Fruit fly (Drosophila melanogaster) whole organism, embryonic: Measurements from ENCODE around the gene CG17549.

Experiments
- Ada2b ChIP-seq: fragments of 200-800 bp; sonication (Bioruptor generic); IDR thresholded peaks from 2 replicates; pipeline ENCODE4 v1.3.6; 2022; ENCODE audit warnings: missing biosample characterization, missing genetic modification characterization
- C15 ChIP-seq: fragments of 200-800 bp; sonication (Bioruptor generic); IDR thresholded peaks from 3 replicates; pipeline ENCODE4 v1.3.6; 2022; ENCODE audit warnings: missing biosample characterization, missing genetic modification characterization
- CG10267 ChIP-seq: fragments of 200-800 bp; sonication (Bioruptor generic); optimal IDR thresholded peaks from 2 replicates; lab custom pipeline; 2018; ENCODE audit warnings: missing biosample characterization, mild to moderate bottlenecking, missing genetic modification characterization, moderate library complexity
- CG10565 ChIP-seq: fragments of 200-800 bp; sonication (Bioruptor generic); optimal IDR thresholded peaks from 3 replicates; lab custom pipeline; 2016; ENCODE audit warnings: missing biosample characterization, mild to moderate bottlenecking, missing genetic modification characterization
- CG11247 ChIP-seq: fragments of 200-800 bp; sonication (Bioruptor generic); IDR thresholded peaks from 2 replicates; pipeline ENCODE4 v1.3.6; 2022; ENCODE audit warnings: missing biosample characterization, missing genetic modification characterization
- CG11696 ChIP-seq: fragments of 200-800 bp; sonication (Bioruptor generic); IDR thresholded peaks from 2 replicates; pipeline ENCODE4 v1.3.6; 2022; ENCODE audit warnings: missing biosample characterization, missing genetic modification characterization
- CG12299 ChIP-seq: fragments of 200-800 bp; sonication (Bioruptor generic); optimal IDR thresholded peaks from 2 replicates; lab custom pipeline; 2018; ENCODE audit warnings: missing biosample characterization, mild to moderate bottlenecking, missing genetic modification characterization
- CG13775 ChIP-seq: fragments of 200-800 bp; sonication (Bioruptor generic); optimal IDR thresholded peaks from 3 replicates; lab custom pipeline; 2017; ENCODE audit warnings: missing biosample characterization, mild to moderate bottlenecking, missing genetic modification characterization
- CG15601 ChIP-seq: fragments of 200-800 bp; sonication (Bioruptor generic); optimal IDR thresholded peaks from 3 replicates; lab custom pipeline; 2019; ENCODE audit warnings: missing biosample characterization, mild to moderate bottlenecking, missing genetic modification characterization, moderate library complexity
- CG1603 ChIP-seq: fragments of 200-800 bp; sonication (Bioruptor generic); optimal IDR thresholded peaks from 2 replicates; lab custom pipeline; 2019; ENCODE audit warnings: missing biosample characterization, mild to moderate bottlenecking, missing genetic modification characterization, moderate library complexity
- CG18262 ChIP-seq: fragments of 200-800 bp; optimal IDR thresholded peaks from 3 replicates; lab custom pipeline; 2019; ENCODE audit warnings: missing biosample characterization, mild to moderate bottlenecking, missing genetic modification characterization, moderate library complexity
- CG2120 ChIP-seq: fragments of 200-800 bp; sonication (Bioruptor generic); optimal IDR thresholded peaks from 3 replicates; lab custom pipeline; 2016; ENCODE audit warnings: missing biosample characterization, missing genetic modification characterization
- CG30020 ChIP-seq: fragments of 200-800 bp; optimal IDR thresholded peaks from 2 replicates; lab custom pipeline; 2019; ENCODE audit warnings: missing biosample characterization, mild to moderate bottlenecking, missing genetic modification characterization, moderate library complexity
- CG31388 ChIP-seq: fragments of 200-800 bp; sonication (Bioruptor generic); optimal IDR thresholded peaks from 2 replicates; lab custom pipeline; 2016; ENCODE audit warnings: missing biosample characterization, missing genetic modification characterization
- CG3407 ChIP-seq: fragments of 200-800 bp; sonication (Bioruptor generic); optimal IDR thresholded peaks from 2 replicates; lab custom pipeline; 2018; ENCODE audit warnings: missing biosample characterization, mild to moderate bottlenecking, missing genetic modification characterization
- CG6254 ChIP-seq: fragments of 200-800 bp; sonication (Bioruptor generic); optimal IDR thresholded peaks from 3 replicates; lab custom pipeline; 2017; ENCODE audit warnings: mild to moderate bottlenecking, missing biosample characterization, missing genetic modification reagents, missing genetic modification characterization
- CG6689 ChIP-seq: fragments of 200-800 bp; sonication (Bioruptor generic); IDR thresholded peaks from 2 replicates; pipeline ENCODE4 v1.3.6; 2022; ENCODE audit warnings: missing biosample characterization, missing genetic modification characterization
- CG6813 ChIP-seq: fragments of 200-800 bp; sonication (Bioruptor generic); optimal IDR thresholded peaks from 2 replicates; lab custom pipeline; 2017; ENCODE audit warnings: missing biosample characterization, missing genetic modification characterization, mild to moderate bottlenecking, moderate library complexity, missing genetic modification reagents
- CG7357 ChIP-seq: fragments of 200-800 bp; sonication (Bioruptor generic); IDR thresholded peaks from 3 replicates; pipeline ENCODE4 v1.3.6; 2022; ENCODE audit warnings: missing biosample characterization, missing genetic modification characterization
- CG7786 ChIP-seq: fragments of 200-800 bp; sonication (Bioruptor generic); optimal IDR thresholded peaks from 2 replicates; lab custom pipeline; 2016; ENCODE audit warnings: missing biosample characterization, missing genetic modification characterization
- CG8388 ChIP-seq: fragments of 200-800 bp; sonication (Bioruptor generic); optimal IDR thresholded peaks from 2 replicates; lab custom pipeline; 2019; ENCODE audit warnings: missing biosample characterization, mild to moderate bottlenecking, missing genetic modification characterization, moderate library complexity
- CG9727 ChIP-seq: fragments of 200-800 bp; sonication (Bioruptor generic); optimal IDR thresholded peaks from 3 replicates; lab custom pipeline; 2017; ENCODE audit warnings: missing biosample characterization, mild to moderate bottlenecking, missing genetic modification characterization
- CG9817 ChIP-seq: fragments of 200-800 bp; sonication (Bioruptor generic); optimal IDR thresholded peaks from 2 replicates; lab custom pipeline; 2018; ENCODE audit warnings: missing biosample characterization, mild to moderate bottlenecking, missing genetic modification characterization, moderate library complexity
- HHEX ChIP-seq: fragments of 200-800 bp; sonication (Bioruptor generic); optimal IDR thresholded peaks from 3 replicates; lab custom pipeline; 2017; ENCODE audit warnings: missing biosample characterization, mild to moderate bottlenecking, missing genetic modification characterization, missing genetic modification reagents
- Hr78 ChIP-seq, 2 experiments: fragments of 200-800 bp in 1 of 2; fragments of >200 bp in 1 of 2; sonication (Bioruptor generic) in 1 of 2; optimal IDR thresholded peaks; 2 replicates each; lab custom pipeline; 2017 to 2019; ENCODE audit warnings: missing biosample characterization in 2 of 2, missing genetic modification characterization in 2 of 2, mild to moderate bottlenecking in 1 of 2, moderate library complexity in 1 of 2
- Max ChIP-seq: fragments of 200-800 bp; sonication (Bioruptor generic); optimal IDR thresholded peaks from 2 replicates; lab custom pipeline; 2016; ENCODE audit warnings: missing biosample characterization, mild to moderate bottlenecking, missing genetic modification characterization
- Mes4 ChIP-seq: fragments of 200-800 bp; sonication (Bioruptor generic); optimal IDR thresholded peaks from 2 replicates; lab custom pipeline; 2016; ENCODE audit warnings: missing biosample characterization, missing genetic modification characterization
- Myb ChIP-seq: fragments of 200-800 bp; sonication (Bioruptor generic); optimal IDR thresholded peaks from 2 replicates; lab custom pipeline; 2016; ENCODE audit warnings: missing biosample characterization, missing genetic modification characterization
- Nf-YB ChIP-seq: fragments of 200-800 bp; sonication (Bioruptor generic); optimal IDR thresholded peaks from 3 replicates; lab custom pipeline; 2019; ENCODE audit warnings: missing biosample characterization, mild to moderate bottlenecking, missing genetic modification characterization, moderate library complexity
- Nf-YC ChIP-seq: fragments of 200-800 bp; optimal IDR thresholded peaks from 3 replicates; lab custom pipeline; 2019; ENCODE audit warnings: missing biosample characterization, mild to moderate bottlenecking, missing genetic modification characterization, moderate library complexity
- PHDP ChIP-seq: fragments of 200-800 bp; sonication (Bioruptor generic); optimal IDR thresholded peaks from 3 replicates; lab custom pipeline; 2018; ENCODE audit warnings: missing biosample characterization, mild to moderate bottlenecking, missing genetic modification characterization, moderate library complexity
- ato ChIP-seq: fragments of 200-800 bp; sonication (Bioruptor generic); IDR thresholded peaks from 2 replicates; pipeline ENCODE4 v1.3.6; 2022; ENCODE audit warnings: missing biosample characterization, missing genetic modification characterization; ENCODE audit not compliant: partially characterized antibody
- cg ChIP-seq: fragments of 200-800 bp; sonication (Bioruptor generic); optimal IDR thresholded peaks from 3 replicates; lab custom pipeline; 2019; ENCODE audit warnings: missing biosample characterization, mild to moderate bottlenecking, missing genetic modification characterization, moderate library complexity
- crc ChIP-seq: fragments of 200-800 bp; sonication (Bioruptor generic); optimal IDR thresholded peaks from 2 replicates; lab custom pipeline; 2016; ENCODE audit warnings: missing biosample characterization, missing genetic modification characterization
- crol ChIP-seq: fragments of 200-800 bp; sonication (Bioruptor generic); IDR thresholded peaks from 2 replicates; pipeline ENCODE4 v1.3.6; 2022; ENCODE audit warnings: missing biosample characterization, missing genetic modification characterization
- cwo ChIP-seq: fragments of 200-800 bp; sonication (Bioruptor generic); optimal IDR thresholded peaks from 3 replicates; lab custom pipeline; 2017; ENCODE audit warnings: missing biosample characterization, missing genetic modification characterization, mild to moderate bottlenecking, moderate library complexity, missing genetic modification reagents
- da ChIP-seq: fragments of 200-800 bp; sonication (Bioruptor generic); optimal IDR thresholded peaks from 2 replicates; lab custom pipeline; 2016; ENCODE audit warnings: missing biosample characterization, missing genetic modification characterization
- dan ChIP-seq: fragments of 200-800 bp; sonication (Bioruptor generic); IDR thresholded peaks from 2 replicates; pipeline ENCODE4 v1.3.6; 2022; ENCODE audit warnings: missing biosample characterization, missing genetic modification characterization
- ind ChIP-seq: fragments of 200-800 bp; sonication (Bioruptor generic); optimal IDR thresholded peaks from 3 replicates; lab custom pipeline; 2016; ENCODE audit warnings: missing biosample characterization, missing genetic modification characterization
- insv ChIP-seq, 2 experiments: fragments of 200-800 bp; sonication (Bioruptor generic); optimal IDR thresholded peaks; 3 replicates each; lab custom pipeline; 2016 to 2018; ENCODE audit warnings: missing biosample characterization in 2 of 2, missing genetic modification characterization in 2 of 2
- ken ChIP-seq: fragments of 200-800 bp; sonication (Bioruptor generic); IDR thresholded peaks from 3 replicates; pipeline ENCODE4 v1.3.6; 2022; ENCODE audit warnings: missing biosample characterization, missing genetic modification characterization
- lov ChIP-seq, 2 experiments: fragments of 200-800 bp in 1 of 2; fragments of >200 bp in 1 of 2; sonication (Bioruptor generic) in 1 of 2; IDR thresholded peaks in 1 of 2; optimal IDR thresholded peaks in 1 of 2; 2 replicates in 1 of 2; 3 replicates in 1 of 2; pipeline versions ENCODE4 v1.3.6 to Lab custom; 2017 to 2022; ENCODE audit warnings: missing biosample characterization in 1 of 2, missing genetic modification characterization in 1 of 2
- psq ChIP-seq: fragments of 200-800 bp; sonication (Bioruptor generic); optimal IDR thresholded peaks from 2 replicates; lab custom pipeline; 2017; ENCODE audit warnings: missing biosample characterization, missing genetic modification characterization
- repo ChIP-seq: fragments of 200-800 bp; sonication (Bioruptor generic); optimal IDR thresholded peaks from 2 replicates; lab custom pipeline; 2016; ENCODE audit warnings: missing biosample characterization, missing genetic modification characterization
- schlank ChIP-seq: fragments of 200-800 bp; sonication (Bioruptor generic); optimal IDR thresholded peaks from 2 replicates; lab custom pipeline; 2018; ENCODE audit warnings: missing biosample characterization, mild to moderate bottlenecking, missing genetic modification characterization
- sqz ChIP-seq: fragments of 200-800 bp; sonication (Bioruptor generic); optimal IDR thresholded peaks from 3 replicates; lab custom pipeline; 2018; ENCODE audit warnings: missing biosample characterization, mild to moderate bottlenecking, missing genetic modification characterization
- sug ChIP-seq: fragments of 200-800 bp; optimal IDR thresholded peaks from 2 replicates; lab custom pipeline; 2019; ENCODE audit warnings: missing biosample characterization, mild to moderate bottlenecking, missing genetic modification characterization, moderate library complexity

The CG17549 gene

DNA sequence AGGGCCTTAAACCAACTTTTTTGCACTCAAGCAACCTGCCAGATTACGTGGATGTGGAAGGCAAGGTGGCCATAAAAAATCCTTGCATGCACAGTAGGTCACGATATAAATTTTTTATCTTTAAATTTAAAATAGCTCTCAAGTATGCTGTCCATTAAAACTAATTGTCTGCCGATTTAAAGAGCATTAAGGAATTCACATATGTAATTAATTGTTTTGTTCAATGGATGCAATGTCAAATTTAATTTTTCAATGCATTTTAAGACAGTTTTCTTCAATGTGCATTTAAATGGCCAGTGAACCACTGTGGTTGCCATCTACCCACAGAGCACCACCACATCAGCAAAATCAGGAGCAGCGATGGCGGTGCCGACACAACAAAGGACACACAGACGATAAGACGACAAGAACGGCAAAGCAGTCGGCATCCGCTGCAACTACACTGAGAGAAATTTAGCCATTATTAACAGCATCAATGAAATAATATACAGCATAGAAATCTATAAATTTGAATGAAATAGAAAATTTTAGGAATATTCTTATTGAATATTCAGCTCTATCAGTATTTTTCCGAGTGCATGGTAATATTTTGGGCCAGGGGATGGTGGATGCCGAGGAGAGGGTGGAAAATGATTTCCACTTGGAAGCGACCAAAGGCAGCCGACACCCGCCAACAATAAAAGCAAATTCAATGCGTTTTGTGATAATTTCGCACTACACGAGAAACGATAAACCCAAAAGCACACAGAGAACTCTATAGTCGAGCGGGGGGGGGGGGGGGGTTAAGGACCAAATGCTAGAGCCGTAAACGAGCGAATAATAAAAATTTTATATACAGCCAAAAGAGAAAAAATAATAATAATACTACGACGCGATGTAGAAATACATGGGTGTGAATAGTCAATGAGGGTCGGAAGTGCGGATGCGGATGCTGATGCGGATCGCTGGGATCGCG, 12.5 kb downstream of the CG17549 start (continued):
- peak; percentile 59 for TF ChIP-seq CG8388 (GFP tag; lab: Kevin White, UChicago)
- TF ChIP-seq cwo (GFP tag; lab: Kevin White, UChicago): no peak
- no peak for TF ChIP-seq psq (GFP tag; lab: Kevin White, UChicago)
- TF ChIP-seq CG7357: no peak
- no peak for TF ChIP-seq CG30020
- TF ChIP-seq CG31388 (GFP tag; lab: Kevin White, UChicago): no peak
- peak; percentile 18 for TF ChIP-seq CG2120 (GFP tag; lab: Kevin White, UChicago)
- TF ChIP-seq Nf-YC (tag; lab: Kevin White, UChicago): no peak
- peak; percentile 75 for TF ChIP-seq CG18262 (tag; lab: Kevin White, UChicago)
- TF ChIP-seq CG6813 (GFP tag; lab: Kevin White, UChicago): peak; percentile 35
- no peak for TF ChIP-seq CG10565 (GFP tag; lab: Kevin White, UChicago)
- TF ChIP-seq sqz (GFP tag; lab: Kevin White, UChicago): peak; percentile 49
- no peak for TF ChIP-seq CG7786 (GFP tag; lab: Kevin White, UChicago)
- peak; percentile 32 for TF ChIP-seq CG9817 (tag; lab: Kevin White, UChicago)
- peak; percentile 57 for TF ChIP-seq CG10267
- TF ChIP-seq Mes4 (GFP tag; lab: Kevin White, UChicago): peak; percentile 29
- peak; percentile 54 for TF ChIP-seq CG6689 (GFP tag; lab: Robert Waterston, UW)
- peak; percentile 63 for TF ChIP-seq CG6254
- TF ChIP-seq CG11696: no peak
- TF ChIP-seq Myb (GFP tag; lab: Kevin White, UChicago): no peak
- no peak for TF ChIP-seq ken
- no peak for TF ChIP-seq insv (GFP tag; optimal IDR thresholded peaks at IDR 0.05; lab: Kevin White, UChicago)
- TF ChIP-seq CG11247 (GFP tag; lab: Robert Waterston, UW): peak; percentile 43; the same call in 1 of the 2 replicates
- TF ChIP-seq sug: no peak
- TF ChIP-seq CG3407 (GFP tag; lab: Kevin White, UChicago): peak; percentile 16
- TF ChIP-seq lov (optimal IDR thresholded peaks at IDR 0.05; lab: Kevin White, UChicago): no peak
- TF ChIP-seq lov (GFP tag; IDR thresholded peaks at IDR 0.05; lab: Robert Waterston, UW): peak; percentile 82; the same call in 2 of the 3 replicates
- peak; percentile 64 for TF ChIP-seq crol (GFP tag; lab: Robert Waterston, UW)
- peak; percentile 61 for TF ChIP-seq CG1603 (tag; lab: Kevin White, UChicago)
- TF ChIP-seq ind (GFP tag; lab: Kevin White, UChicago): peak; percentile 35
- no peak for TF ChIP-seq CG12299
- TF ChIP-seq schlank (tag; lab: Kevin White, UChicago): no peak
- no peak for TF ChIP-seq repo (GFP tag; lab: Kevin White, UChicago)
- peak; percentile 66; the same call in 1 of the 2 replicates for TF ChIP-seq dan (GFP tag; lab: Robert Waterston, UW)
- no peak for TF ChIP-seq Hr78 (GFP tag; optimal IDR thresholded peaks at IDR 0.05; lab: Kevin White, UChicago)
- peak; percentile 38 for TF ChIP-seq PHDP (tag; lab: Kevin White, UChicago)
- TF ChIP-seq C15 (GFP tag; lab: Robert Waterston, UW): no peak
- TF ChIP-seq cg (GFP tag; lab: Kevin White, UChicago): no peak
- 0 out of 2 replicates have a peak, but pooled peaks have one; percentile 22 for TF ChIP-seq Ada2b
- no peak for TF ChIP-seq Max
- peak; percentile 21 for TF ChIP-seq CG13775 (GFP tag; lab: Kevin White, UChicago)
- TF ChIP-seq da (GFP tag; lab: Kevin White, UChicago): no peak
- peak; percentile 52 for TF ChIP-seq CG15601 (tag; lab: Kevin White, UChicago)
- TF ChIP-seq HHEX: peak; percentile 35
- TF ChIP-seq crc (GFP tag; lab: Kevin White, UChicago): no peak
- TF ChIP-seq ato: no peak
- peak; percentile 70 for TF ChIP-seq CG9727 (GFP tag; lab: Kevin White, UChicago)
- TF ChIP-seq Nf-YB: peak; percentile 25
